Fruit fly (Drosophila melanogaster): Measurements from ENCODE around the gene Dys.

The Dys gene

dm6 chr3R:19627792-19628522 is 167.1 kb downstream of the Dys start (continued):
- TF ChIP-seq CG1529 (GFP tag; optimal IDR thresholded peaks at IDR 0.05) (no peak), sd (tag; optimal IDR thresholded peaks at IDR 0.05) (no peak), Abd-B (GFP tag; optimal IDR thresholded peaks at IDR 0.05) (peak; percentile 50), run (tag; optimal IDR thresholded peaks at IDR 0.05) (no peak), CG33557 (GFP tag; optimal IDR thresholded peaks at IDR 0.05) (no peak), Myb (GFP tag; optimal IDR thresholded peaks at IDR 0.05) (no peak), Sry-β (GFP tag; optimal IDR thresholded peaks at IDR 0.05) (no peak), Neu2 (GFP tag; optimal IDR thresholded peaks at IDR 0.05; ENCODE audit: borderline replicate concordance) (no peak), Stat92E (GFP tag; optimal IDR thresholded peaks at IDR 0.05) (peak in 1 of 3 experiments; percentile 43), CG14667 (GFP tag; IDR thresholded peaks at IDR 0.05) (no peak), ewg (GFP tag; optimal IDR thresholded peaks at IDR 0.05) (no peak), CG4820 (GFP tag; optimal IDR thresholded peaks at IDR 0.05) (peak; percentile 54), CG17359 (tag; optimal IDR thresholded peaks at IDR 0.05) (peak; percentile 52), al (GFP tag; IDR thresholded peaks at IDR 0.05) (no peak), cas (GFP tag; IDR thresholded peaks at IDR 0.05) (no peak), odd (GFP tag; optimal IDR thresholded peaks at IDR 0.05) (no peak), CG11093 (GFP tag; IDR thresholded peaks at IDR 0.05) (no peak), CG15011 (GFP tag; optimal IDR thresholded peaks at IDR 0.05) (peak; percentile 43), MESR4 (GFP tag; optimal IDR thresholded peaks at IDR 0.05) (no peak), CG8944 (GFP tag; optimal IDR thresholded peaks at IDR 0.05) (no peak), CG10274 (GFP tag; optimal IDR thresholded peaks at IDR 0.05) (peak; percentile 61), C15 (GFP tag; IDR thresholded peaks at IDR 0.05) (no peak), sqz (GFP tag; optimal IDR thresholded peaks at IDR 0.05) (no peak), CG10267 (tag; optimal IDR thresholded peaks at IDR 0.05) (peak; percentile 56), CG10321 (GFP tag; IDR thresholded peaks at IDR 0.05) (no peak), CG32772 (GFP tag; IDR thresholded peaks at IDR 0.05) (no peak), CG9797 (GFP tag; optimal IDR thresholded peaks at IDR 0.05) (no peak), wek (GFP tag; optimal IDR thresholded peaks at IDR 0.05) (no peak), ftz-f1 (GFP tag; optimal IDR thresholded peaks at IDR 0.05) (no peak), Atf-2 (GFP tag; optimal IDR thresholded peaks at IDR 0.05) (no peak), trem (tag; optimal IDR thresholded peaks at IDR 0.05) (peak; percentile 27), CG1792 (GFP tag; optimal IDR thresholded peaks at IDR 0.05) (no peak), pzg (GFP tag; optimal IDR thresholded peaks at IDR 0.05) (no peak), Trl (optimal IDR thresholded peaks at IDR 0.05) (peak; percentile 11 to 39), Trl (GFP tag; optimal IDR thresholded peaks at IDR 0.05) (no peak), CG12236 (GFP tag; optimal IDR thresholded peaks at IDR 0.05) (no peak), CG16779 (GFP tag; IDR thresholded peaks at IDR 0.05) (no peak), z (GFP tag; IDR thresholded peaks at IDR 0.05) (no peak), Hmx (GFP tag; optimal IDR thresholded peaks at IDR 0.05) (no peak), CG4424 (GFP tag; optimal IDR thresholded peaks at IDR 0.05) (peak; percentile 36), Sry-δ (GFP tag; optimal IDR thresholded peaks at IDR 0.05) (no peak), gfzf (GFP tag; optimal IDR thresholded peaks at IDR 0.05) (no peak), ind (GFP tag; optimal IDR thresholded peaks at IDR 0.05) (peak; percentile 61), nerfin-1 (tag; optimal IDR thresholded peaks at IDR 0.05) (peak; percentile 44), Xrp1 (GFP tag; IDR thresholded peaks at IDR 0.05) (peak; percentile 49; the same call in 1 of the 2 replicates), D (optimal IDR thresholded peaks at IDR 0.05) (no peak), D (GFP tag; optimal IDR thresholded peaks at IDR 0.05) (peak; percentile 45), Camta (GFP tag; optimal IDR thresholded peaks at IDR 0.05) (no peak)
